Worm (Caenorhabditis elegans): ENCODE data around the gene ints-5.

The ints-5 gene

ce11 chrV:18490284-18490832, 43.4 kb upstream of the ints-5 start (continued):
- TF ChIP-seq pat-9 (tag; optimal IDR thresholded peaks at IDR 0.05) (no peak), dmd-4 (tag; optimal IDR thresholded peaks at IDR 0.05; ENCODE audit: borderline replicate concordance) (no peak), K02D7.2 (tag; optimal IDR thresholded peaks at IDR 0.05) (no peak), C38D4.7 (GFP tag; optimal IDR thresholded peaks at IDR 0.05) (no peak), ceh-22 (tag; optimal IDR thresholded peaks at IDR 0.05) (no peak), elt-4 (tag; optimal IDR thresholded peaks at IDR 0.05) (no peak), ztf-16 (tag; optimal IDR thresholded peaks at IDR 0.05) (no peak), ahr-1 (tag; optimal IDR thresholded peaks at IDR 0.05) (no peak), sox-2 (GFP tag; IDR thresholded peaks at IDR 0.05) (no peak), ceh-34 (tag; optimal IDR thresholded peaks at IDR 0.05) (no peak), hlh-8 (tag; optimal IDR thresholded peaks at IDR 0.05) (no peak), zip-5 (tag; optimal IDR thresholded peaks at IDR 0.05) (no peak), ama-1 (optimal IDR thresholded peaks at IDR 0.05) (no peak), odd-2 (tag; optimal IDR thresholded peaks at IDR 0.05) (no peak), ceh-48 (tag; optimal IDR thresholded peaks at IDR 0.05) (peak; percentile 86), rnt-1 (tag; optimal IDR thresholded peaks at IDR 0.05) (no peak), ceh-30 (tag; optimal IDR thresholded peaks at IDR 0.05) (no peak), hlh-15 (tag; optimal IDR thresholded peaks at IDR 0.05) (no peak), pqm-1 (tag; optimal IDR thresholded peaks at IDR 0.05) (no peak), ceh-19 (GFP tag; optimal IDR thresholded peaks at IDR 0.05) (peak; percentile 20), mec-3 (tag; optimal IDR thresholded peaks at IDR 0.05; ENCODE audit: borderline replicate concordance) (no peak), fkh-6 (tag; optimal IDR thresholded peaks at IDR 0.05) (no peak), gmeb-2 (tag; optimal IDR thresholded peaks at IDR 0.05) (no peak), nfya-1 (tag; optimal IDR thresholded peaks at IDR 0.05) (peak; percentile 75)

DNA sequence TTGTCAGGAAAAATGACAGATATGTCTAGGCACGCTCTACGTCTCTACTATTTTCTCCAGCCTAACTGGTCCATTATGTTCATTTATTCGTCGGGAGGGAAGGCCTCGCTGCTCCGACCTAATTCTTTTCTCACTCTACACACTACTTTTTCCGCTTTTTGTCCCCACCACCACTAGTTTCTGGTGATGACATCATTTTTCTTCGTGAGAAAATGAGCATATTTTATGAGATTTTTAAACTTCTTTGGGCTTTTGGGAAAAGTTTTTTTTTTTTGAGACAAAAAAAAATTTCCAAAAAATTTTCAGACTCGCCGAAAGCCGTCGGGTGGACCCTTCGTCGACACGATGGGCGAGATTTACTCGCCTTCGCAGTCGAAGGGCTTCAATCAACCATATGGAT, 41.8 kb upstream of the ints-5 start, which contains the start of gene slo-1:
Gene slo-1, plus strand, starts transcription at position 301 of the 400 bp plus-strand sequence.
- TF ChIP-seq sdc-2 (tag; optimal IDR thresholded peaks at IDR 0.05), result no peak
- no peak for TF ChIP-seq ceh-6 (GFP tag; optimal IDR thresholded peaks at IDR 0.05)
- TF ChIP-seq ceh-2 (tag; optimal IDR thresholded peaks at IDR 0.05), result no peak
- no peak for TF ChIP-seq ztf-16 (tag; optimal IDR thresholded peaks at IDR 0.05)
- TF ChIP-seq unc-42 (tag; optimal IDR thresholded peaks at IDR 0.05), result peak; percentile 6

ce11 chrV:18504610-18505009, 29.1 kb upstream of the ints-5 start:
- peak; percentile 14 for TF ChIP-seq ceh-48 (tag; optimal IDR thresholded peaks at IDR 0.05)
- TF ChIP-seq ceh-6 (GFP tag; optimal IDR thresholded peaks at IDR 0.05), result no peak

DNA sequence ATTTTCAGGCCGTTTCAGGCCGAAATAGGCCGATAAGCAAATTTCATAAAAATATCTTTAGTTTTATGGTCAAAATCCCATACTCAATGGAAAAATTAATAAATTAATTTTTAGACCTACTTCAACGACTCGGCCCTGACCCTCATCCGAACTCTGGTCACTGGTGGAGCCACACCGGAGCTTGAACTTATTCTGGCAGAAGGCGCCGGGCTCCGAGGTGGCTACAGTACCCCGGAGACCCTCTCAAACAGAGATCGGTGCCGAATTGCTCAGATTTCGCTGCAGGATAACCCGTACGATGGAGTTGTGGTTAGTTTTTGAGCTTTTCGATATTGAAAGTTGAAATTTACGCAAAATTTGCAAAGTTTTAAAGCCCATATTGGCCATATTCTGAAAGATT, 27.0 kb upstream of the ints-5 start:
- TF ChIP-seq ceh-19 (GFP tag; optimal IDR thresholded peaks at IDR 0.05) (no peak), pag-3 (tag; optimal IDR thresholded peaks at IDR 0.05; ENCODE audit: borderline replicate concordance) (peak; percentile 64), nfya-1 (tag; optimal IDR thresholded peaks at IDR 0.05) (no peak)

- TF ChIP-seq T23F11.4 (GFP tag; optimal IDR thresholded peaks at IDR 0.05) (no peak), ceh-6 (GFP tag; optimal IDR thresholded peaks at IDR 0.05) (no peak), elt-4 (tag; optimal IDR thresholded peaks at IDR 0.05) (no peak), nhr-11 (tag; optimal IDR thresholded peaks at IDR 0.05) (no peak), ceh-30 (tag; optimal IDR thresholded peaks at IDR 0.05) (no peak), unc-42 (tag; optimal IDR thresholded peaks at IDR 0.05) (no peak), ceh-2 (tag; optimal IDR thresholded peaks at IDR 0.05) (no peak), hlh-6 (tag; optimal IDR thresholded peaks at IDR 0.05) (no peak), sox-2 (GFP tag; IDR thresholded peaks at IDR 0.05) (no peak), dmd-4 (tag; optimal IDR thresholded peaks at IDR 0.05; ENCODE audit: borderline replicate concordance) (no peak), ets-4 (tag; optimal IDR thresholded peaks at IDR 0.05) (no peak), K09A11.1 (tag; optimal IDR thresholded peaks at IDR 0.05; ENCODE audit: insufficient read depth) (no peak), unc-55 (GFP tag; optimal IDR thresholded peaks at IDR 0.05) (no peak)
Measured at ce11 chrV:18508564-18508963, 25.2 kb upstream of the ints-5 start, which contains the start of gene Y51A2D.1. Gene Y51A2D.1, plus strand, starts transcription at chrV:18508864.

All from whole organism, late embryonic.